Worm (Caenorhabditis elegans) whole organism, L4 larva: ENCODE results near the gene F35E12.9.

Experiments used
- F44E2.7 ChIP-seq: fragments of 200-800 bp; sonication (Bioruptor generic); IDR thresholded peaks from 2 replicates; pipeline ENCODE4 v2.1.2; 2022; ENCODE audit warnings: missing genetic modification characterization, missing compliant biosample characterization
- T20F7.1 ChIP-seq: fragments of 200-800 bp; sonication (Bioruptor generic); optimal IDR thresholded peaks from 2 replicates; lab custom pipeline; 2018; ENCODE audit warnings: mild to moderate bottlenecking, missing genetic modification characterization, missing compliant biosample characterization
- Y105C5A.15 ChIP-seq: fragments of 200-800 bp; sonication (Bioruptor generic); IDR thresholded peaks from 2 replicates; pipeline ENCODE4 v1.3.6; 2022; ENCODE audit warnings: missing genetic modification characterization, missing compliant biosample characterization
- ZK546.5 ChIP-seq, 2 experiments: sonication (generic microtip); optimal IDR thresholded peaks; 2 replicates each; lab custom pipeline; 2017; ENCODE audit warnings: missing biosample characterization in 2 of 2, missing genetic modification characterization in 2 of 2
- aha-1 ChIP-seq: fragments of 150-350 bp; peaks from one replicate; lab custom pipeline; 2014; ENCODE audit warnings: missing biosample characterization, missing genetic modification characterization
- ama-1 ChIP-seq: fragments of 150-350 bp; optimal IDR thresholded peaks from 2 replicates; lab custom pipeline; 2014; ENCODE audit warnings: inconsistent platforms, mixed read lengths
- attf-4 ChIP-seq: sonication (generic microtip); optimal IDR thresholded peaks from 3 replicates; lab custom pipeline; 2017; ENCODE audit warnings: missing biosample characterization, missing genetic modification characterization
- ceh-82 ChIP-seq: sonication (generic microtip); optimal IDR thresholded peaks from 2 replicates; lab custom pipeline; 2017; ENCODE audit warnings: missing biosample characterization, missing genetic modification characterization
- daf-16 ChIP-seq, 3 experiments: sonication (generic microtip); optimal IDR thresholded peaks; 2 replicates each; lab custom pipeline; 2016 to 2017; ENCODE audit warnings: missing genetic modification characterization in 3 of 3, missing genetic modification reagents in 3 of 3, mild to moderate bottlenecking in 2 of 3, missing compliant biosample characterization in 2 of 3, missing biosample characterization in 1 of 3, moderate library complexity in 1 of 3
- daf-8 ChIP-seq: fragments of 200-800 bp; sonication (Bioruptor generic); IDR thresholded peaks from 2 replicates; pipeline ENCODE4 v1.3.6; 2022; ENCODE audit warnings: missing genetic modification characterization, missing compliant biosample characterization
- dmd-6 ChIP-seq: fragments of 200-800 bp; sonication (Bioruptor generic); IDR thresholded peaks from 2 replicates; pipeline ENCODE4 v1.3.6; 2022; ENCODE audit warnings: missing genetic modification reagents, missing genetic modification characterization, missing compliant biosample characterization
- duxl-1 ChIP-seq: sonication (generic microtip); optimal IDR thresholded peaks from 2 replicates; lab custom pipeline; 2016; ENCODE audit warnings: mild to moderate bottlenecking, missing genetic modification characterization, moderate library complexity, missing compliant biosample characterization; ENCODE audit not compliant: poor library complexity
- egl-27 ChIP-seq: sonication (generic microtip); optimal IDR thresholded peaks from 3 replicates; lab custom pipeline; 2017; ENCODE audit warnings: missing biosample characterization, missing genetic modification reagents, missing genetic modification characterization
- egl-43 ChIP-seq: fragments of 200-800 bp; sonication (Bioruptor generic); IDR thresholded peaks from 2 replicates; pipeline ENCODE4 v1.3.6; 2022; ENCODE audit warnings: missing genetic modification reagents, missing genetic modification characterization, missing compliant biosample characterization
- fos-1 ChIP-seq: fragments of 150-350 bp; optimal IDR thresholded peaks from 2 replicates; lab custom pipeline; 2014; ENCODE audit warnings: missing biosample characterization, missing genetic modification characterization
- hlh-11 ChIP-seq: fragments of 200-800 bp; sonication (Bioruptor generic); optimal IDR thresholded peaks from 2 replicates; lab custom pipeline; 2018; ENCODE audit warnings: mild to moderate bottlenecking, missing genetic modification characterization, missing compliant biosample characterization
- jun-1 ChIP-seq: fragments of 150-350 bp; optimal IDR thresholded peaks from 2 replicates; lab custom pipeline; 2014; ENCODE audit warnings: missing biosample characterization, missing genetic modification reagents, missing genetic modification characterization
- lin-39 ChIP-seq: fragments of 150-350 bp; optimal IDR thresholded peaks from 2 replicates; lab custom pipeline; 2014; ENCODE audit warnings: missing biosample characterization, missing genetic modification reagents, missing genetic modification characterization
- mes-2 ChIP-seq: sonication (generic microtip); optimal IDR thresholded peaks from 2 replicates; lab custom pipeline; 2016; ENCODE audit warnings: missing genotype, mild to moderate bottlenecking, missing genetic modification characterization, missing compliant biosample characterization; ENCODE audit not compliant: poor library complexity, severe bottlenecking
- mxl-2 ChIP-seq: fragments of 200-800 bp; sonication (Bioruptor generic); conservative IDR thresholded peaks from 2 replicates; pipeline ENCODE4 v1.3.6; 2022; ENCODE audit warnings: missing genetic modification reagents, missing genetic modification characterization, missing compliant biosample characterization
- mxl-3 ChIP-seq: fragments of 200-800 bp; sonication (Bioruptor generic); optimal IDR thresholded peaks from 2 replicates; lab custom pipeline; 2018; ENCODE audit warnings: mild to moderate bottlenecking, missing genetic modification characterization, missing compliant biosample characterization
- nhr-102 ChIP-seq: sonication (generic microtip); optimal IDR thresholded peaks from 2 replicates; lab custom pipeline; 2016; ENCODE audit warnings: mild to moderate bottlenecking, missing genetic modification characterization, moderate library complexity, missing compliant biosample characterization
- nhr-11 ChIP-seq: fragments of 150-350 bp; optimal IDR thresholded peaks from 2 replicates; lab custom pipeline; 2014; ENCODE audit warnings: missing biosample characterization, missing genetic modification characterization
- nhr-237 ChIP-seq: sonication (generic microtip); optimal IDR thresholded peaks from 2 replicates; lab custom pipeline; 2017; ENCODE audit warnings: missing biosample characterization, missing genetic modification characterization
- nhr-28 ChIP-seq: fragments of 150-350 bp; optimal IDR thresholded peaks from 2 replicates; lab custom pipeline; 2014; ENCODE audit warnings: missing biosample characterization, missing genetic modification characterization
- nhr-41 ChIP-seq: fragments of 200-800 bp; sonication (Bioruptor generic); IDR thresholded peaks from 2 replicates; pipeline ENCODE4 v1.3.6; 2022; ENCODE audit warnings: missing genetic modification reagents, missing genetic modification characterization, missing compliant biosample characterization
- nhr-6 ChIP-seq: fragments of 150-350 bp; optimal IDR thresholded peaks from 2 replicates; lab custom pipeline; 2014; ENCODE audit warnings: missing biosample characterization, missing genetic modification characterization
- php-3 ChIP-seq: fragments of 200-800 bp; sonication (Bioruptor generic); IDR thresholded peaks from 2 replicates; pipeline ENCODE4 v1.3.6; 2022; ENCODE audit warnings: missing genetic modification reagents, missing genetic modification characterization, missing compliant biosample characterization
- pqm-1 ChIP-seq: sonication (generic microtip); optimal IDR thresholded peaks from 2 replicates; lab custom pipeline; 2017; ENCODE audit warnings: missing biosample characterization, missing genetic modification characterization
- snpc-1.2 ChIP-seq: fragments of 200-800 bp; sonication (Bioruptor generic); IDR thresholded peaks from 2 replicates; pipeline ENCODE4 v1.3.6; 2022; ENCODE audit warnings: missing genetic modification reagents, missing genetic modification characterization, missing compliant biosample characterization
- tra-1 ChIP-seq: fragments of 200-800 bp; sonication (Bioruptor generic); IDR thresholded peaks from 2 replicates; pipeline ENCODE4 v1.3.6; 2022; ENCODE audit warnings: missing genetic modification reagents, missing genetic modification characterization, missing compliant biosample characterization
- unc-62 ChIP-seq, 3 experiments: fragments of 150-350 bp in 1 of 3; sonication (generic microtip); optimal IDR thresholded peaks in 2 of 3; peaks in 1 of 3; 1 replicate in 1 of 3; 2 replicates in 2 of 3; lab custom pipeline; 2014 to 2017; ENCODE audit warnings: missing biosample characterization in 3 of 3, missing genetic modification characterization in 3 of 3, missing genetic modification reagents in 3 of 3, missing genotype in 1 of 3
- zip-11 ChIP-seq: fragments of 200-800 bp; sonication (Bioruptor generic); IDR thresholded peaks from 2 replicates; pipeline ENCODE4 v1.3.6; 2022; ENCODE audit warnings: missing genetic modification characterization, missing compliant biosample characterization

F35E12.9 gene

ce11 chrV:13777857-13778256 is 32.9 kb upstream of the F35E12.9 start, which contains the start of gene F53C11.9:
Gene F53C11.9, plus strand, starts transcription at chrV:13778015.
- TF ChIP-seq hlh-11 (no peak), daf-16 (GFP tag; optimal IDR thresholded peaks at IDR 0.05; lab: Kevin White, UChicago) (peak in 1 of 2 experiments; percentile 70), daf-16 (tag; optimal IDR thresholded peaks at IDR 0.05; lab: Kevin White, UChicago) (no peak), unc-62 (GFP tag; optimal IDR thresholded peaks at IDR 0.05 in 1 of 2; lab: Kevin White, UChicago) (peak in 1 of 2 experiments; percentile 85), unc-62 (tag; optimal IDR thresholded peaks at IDR 0.05; lab: Kevin White, UChicago) (no peak), duxl-1 (tag; lab: Kevin White, UChicago) (no peak)

DNA sequence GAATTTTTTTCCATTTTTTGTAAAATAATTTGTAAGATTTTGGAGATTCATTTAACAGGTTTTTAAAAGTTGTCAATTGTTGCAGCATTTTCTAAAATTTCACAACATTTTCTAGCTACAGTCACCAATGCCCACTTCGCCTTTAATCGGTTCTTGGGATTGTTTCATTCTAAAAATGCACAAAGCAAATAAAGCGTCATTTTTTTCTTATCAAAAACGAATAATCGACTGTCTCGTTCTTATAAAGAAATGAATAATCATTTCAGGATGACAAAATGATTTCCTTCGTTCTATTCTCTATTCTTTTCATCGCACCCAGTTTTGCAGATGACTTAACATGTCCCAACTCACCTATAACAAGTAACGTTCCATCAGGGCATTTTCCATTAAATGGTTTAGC is 30.6 kb upstream of the F35E12.9 start, which contains the start of gene F53C11.1:
Gene F53C11.1, plus strand, starts transcription at position 268 of the 400 bp plus-strand sequence.
- no peak for TF ChIP-seq ZK546.5 (tag; optimal IDR thresholded peaks at IDR 0.05; lab: Kevin White, UChicago)
- peak; percentile 34; the same call in 1 of the 2 replicates for TF ChIP-seq dmd-6 (GFP tag; lab: Robert Waterston, UW)
- TF ChIP-seq nhr-6 (tag; lab: Kevin White, UChicago): no peak
- peak; percentile 19 for TF ChIP-seq nhr-28
- no peak for TF ChIP-seq egl-27 (tag; lab: Kevin White, UChicago)
- peak; percentile 77 for TF ChIP-seq aha-1 (tag; lab: Kevin White, UChicago)
- no peak for TF ChIP-seq daf-8 (GFP tag; lab: Robert Waterston, UW)
- TF ChIP-seq unc-62 (GFP tag; optimal IDR thresholded peaks at IDR 0.05 in 1 of 2; lab: Kevin White, UChicago): peak in 1 of 2 experiments; percentile 19
- no peak for TF ChIP-seq unc-62 (tag; optimal IDR thresholded peaks at IDR 0.05; lab: Kevin White, UChicago)
- peak; percentile 7 for TF ChIP-seq pqm-1 (tag; lab: Kevin White, UChicago)

- TF ChIP-seq mxl-3 (GFP tag; lab: Kevin White, UChicago) (no peak), nhr-28 (peak; percentile 49)
Observed at ce11 chrV:13771209-13771608, 26.3 kb upstream of the F35E12.9 start, which contains the start of gene F20G2.5. Gene F20G2.5, plus strand, starts transcription at chrV:13771509.

DNA sequence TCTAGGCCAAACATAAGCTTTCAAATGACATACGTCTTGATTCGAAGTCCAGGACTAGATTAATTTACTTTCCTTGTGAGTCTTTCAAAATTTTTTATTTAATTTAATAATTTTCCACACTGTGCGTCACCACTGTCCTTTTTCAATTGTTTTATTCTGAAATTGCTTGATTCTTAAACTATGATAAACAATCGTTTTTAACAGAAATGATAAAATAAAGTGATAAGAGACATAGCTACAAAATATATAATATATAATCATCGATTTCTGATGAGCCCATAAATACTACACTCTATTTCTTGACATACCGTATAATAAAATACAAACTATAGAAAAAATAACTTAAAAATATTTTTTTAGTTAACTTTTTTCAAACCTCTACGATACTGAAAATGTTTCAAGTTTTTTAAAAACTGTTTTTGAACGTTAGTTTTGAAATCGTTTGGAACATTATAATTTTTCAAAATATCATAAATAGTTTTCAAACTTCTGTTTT is 24.1 kb upstream of the F35E12.9 start, which contains the start of gene nas-24:
Gene nas-24, plus strand, starts transcription at position 446 of the 496 bp plus-strand sequence.
- TF ChIP-seq unc-62 (GFP tag; optimal IDR thresholded peaks at IDR 0.05 in 1 of 2; lab: Kevin White, UChicago) (peak in 1 of 2 experiments; percentile 20), unc-62 (tag; optimal IDR thresholded peaks at IDR 0.05; lab: Kevin White, UChicago) (no peak), pqm-1 (tag; lab: Kevin White, UChicago) (peak; percentile 21), duxl-1 (tag; lab: Kevin White, UChicago) (no peak), mes-2 (tag; lab: Kevin White, UChicago) (no peak), nhr-28 (peak; percentile 83), F44E2.7 (GFP tag; lab: Robert Waterston, UW) (no peak), jun-1 (tag; lab: Kevin White, UChicago) (no peak)
- TF ChIP-seq, all 104 proteins: peak for 3

- TF ChIP-seq nhr-102 (tag; lab: Kevin White, UChicago) (no peak), zip-11 (GFP tag; lab: Robert Waterston, UW) (no peak)
Observed at ce11 chrV:13768388-13768787, 23.5 kb upstream of the F35E12.9 start, which contains the start of gene F20G2.3. Gene F20G2.3, minus strand, starts transcription at chrV:13768488.

- TF ChIP-seq nhr-11 (tag; lab: Kevin White, UChicago) (peak; percentile 56), duxl-1 (tag; lab: Kevin White, UChicago) (no peak), tra-1 (GFP tag; lab: Robert Waterston, UW) (no peak)
- TF ChIP-seq, all 104 proteins: peak for 1
Observed at ce11 chrV:13763723-13764122, 18.8 kb upstream of the F35E12.9 start.

- no peak for TF ChIP-seq snpc-1.2 (GFP tag; lab: Robert Waterston, UW)
- TF ChIP-seq dmd-6 (GFP tag; lab: Robert Waterston, UW): no peak
- TF ChIP-seq lin-39 (tag; lab: Kevin White, UChicago): no peak
- TF ChIP-seq nhr-237 (tag; lab: Kevin White, UChicago): no peak
- TF ChIP-seq tra-1 (GFP tag; lab: Robert Waterston, UW): no peak
- no peak for TF ChIP-seq fos-1 (tag; lab: Kevin White, UChicago)
- TF ChIP-seq egl-27 (tag; lab: Kevin White, UChicago): no peak
- TF ChIP-seq ama-1 (lab: Kevin White, UChicago): no peak
- TF ChIP-seq php-3 (GFP tag; lab: Robert Waterston, UW): no peak
- TF ChIP-seq ceh-82 (tag; lab: Kevin White, UChicago): no peak
- no peak for TF ChIP-seq attf-4 (tag; lab: Kevin White, UChicago)
- TF ChIP-seq Y105C5A.15: no peak
- no peak for TF ChIP-seq pqm-1 (tag; lab: Kevin White, UChicago)
- TF ChIP-seq egl-43: no peak
- TF ChIP-seq T20F7.1 (GFP tag; lab: Kevin White, UChicago): no peak
- TF ChIP-seq mxl-2 (GFP tag; lab: Robert Waterston, UW): no peak
- no peak for TF ChIP-seq daf-8 (GFP tag; lab: Robert Waterston, UW)
- TF ChIP-seq nhr-41: no peak
Observed at ce11 chrV:13762426-13763127, 17.6 kb upstream of the F35E12.9 start, which contains the start of gene F20G2.6. Gene F20G2.6, plus strand, starts transcription at chrV:13763077.
